Fruit fly (Drosophila melanogaster) S2 (cell line): ENCODE measurements around the gene Chd64.

Experiments
- CG8478 ChIP-seq: fragments of >200 bp; optimal IDR thresholded peaks from 2 replicates; lab custom pipeline; 2018
- CTCF ChIP-seq, 2 experiments: fragments of >200 bp; optimal IDR thresholded peaks; 2 replicates each; lab custom pipeline; 2018

dm6 chr3L:4160926-4161325, 38.7 kb upstream of the Chd64 start, which contains the start of gene nab:
- TF ChIP-seq CTCF (optimal IDR thresholded peaks at IDR 0.05; lab: Kevin White, UChicago) (no peak), CG8478 (lab: Kevin White, UChicago) (no peak)
